Worm (Caenorhabditis elegans) whole organism, late embryonic: ENCODE measurements around the gene srx-105.

Source experiments
- ahr-1 ChIP-seq: sonication (generic microtip); optimal IDR thresholded peaks from 2 replicates; lab custom pipeline; 2016; ENCODE audit warnings: missing genetic modification characterization, missing compliant biosample characterization
- ceh-30 ChIP-seq: fragments of 150-350 bp; optimal IDR thresholded peaks from 2 replicates; lab custom pipeline; 2014; ENCODE audit warnings: missing biosample characterization, missing genetic modification characterization
- ceh-34 ChIP-seq: sonication (generic microtip); optimal IDR thresholded peaks from 2 replicates; lab custom pipeline; 2016; ENCODE audit warnings: mild to moderate bottlenecking, missing genetic modification characterization, missing compliant biosample characterization
- ceh-6 ChIP-seq: fragments of 200-800 bp; sonication (Bioruptor generic); optimal IDR thresholded peaks from 2 replicates; lab custom pipeline; 2018; ENCODE audit warnings: mild to moderate bottlenecking, missing genetic modification characterization, missing compliant biosample characterization
- ceh-9 ChIP-seq: sonication (generic microtip); optimal IDR thresholded peaks from 2 replicates; lab custom pipeline; 2016; ENCODE audit warnings: mild to moderate bottlenecking, missing genetic modification characterization, inconsistent platforms, missing compliant biosample characterization
- che-1 ChIP-seq: sonication (generic microtip); optimal IDR thresholded peaks from 2 replicates; lab custom pipeline; 2016; ENCODE audit warnings: mild to moderate bottlenecking, missing genetic modification characterization, missing compliant biosample characterization
- dve-1 ChIP-seq: sonication (generic microtip); optimal IDR thresholded peaks from 2 replicates; lab custom pipeline; 2017; ENCODE audit warnings: antibody characterized with exemption, mild to moderate bottlenecking, missing genetic modification characterization, missing compliant biosample characterization
- elt-2 ChIP-seq: sonication (generic microtip); optimal IDR thresholded peaks from 2 replicates; lab custom pipeline; 2016; ENCODE audit warnings: missing genetic modification reagents, missing genetic modification characterization, missing compliant biosample characterization
- ets-4 ChIP-seq: sonication (generic microtip); optimal IDR thresholded peaks from 2 replicates; lab custom pipeline; 2016; ENCODE audit warnings: missing genetic modification characterization, missing compliant biosample characterization
- hlh-13 ChIP-seq: fragments of 200-800 bp; sonication (Bioruptor generic); optimal IDR thresholded peaks from 2 replicates; lab custom pipeline; 2018; ENCODE audit warnings: mild to moderate bottlenecking, missing genetic modification characterization, missing compliant biosample characterization
- hlh-15 ChIP-seq: sonication (generic microtip); optimal IDR thresholded peaks from 2 replicates; lab custom pipeline; 2016; ENCODE audit warnings: missing genetic modification characterization, missing compliant biosample characterization
- hlh-6 ChIP-seq: sonication (generic microtip); optimal IDR thresholded peaks from 2 replicates; lab custom pipeline; 2016; ENCODE audit warnings: missing genotype, missing genetic modification characterization, missing compliant biosample characterization
- hlh-8 ChIP-seq: sonication (generic microtip); optimal IDR thresholded peaks from 2 replicates; lab custom pipeline; 2016; ENCODE audit warnings: missing genotype, missing genetic modification characterization, missing compliant biosample characterization
- lin-11 ChIP-seq: fragments of 200-800 bp; sonication (Bioruptor generic); optimal IDR thresholded peaks from 2 replicates; lab custom pipeline; 2018; ENCODE audit warnings: mild to moderate bottlenecking, missing genetic modification characterization, missing compliant biosample characterization
- nfya-1 ChIP-seq: sonication (generic microtip); optimal IDR thresholded peaks from 2 replicates; lab custom pipeline; 2017; ENCODE audit warnings: missing genetic modification characterization, mild to moderate bottlenecking, missing compliant biosample characterization, antibody characterized with exemption, moderate library complexity
- nhr-11 ChIP-seq: fragments of 150-350 bp; optimal IDR thresholded peaks from 2 replicates; lab custom pipeline; 2014; ENCODE audit warnings: missing biosample characterization, missing genetic modification characterization
- npax-4 ChIP-seq: sonication (generic microtip); optimal IDR thresholded peaks from 2 replicates; lab custom pipeline; 2016; ENCODE audit warnings: missing genetic modification characterization, missing compliant biosample characterization
- pag-3 ChIP-seq: sonication (generic microtip); optimal IDR thresholded peaks from 2 replicates; lab custom pipeline; 2016; ENCODE audit warnings: missing compliant biosample characterization, missing genetic modification characterization, borderline replicate concordance
- pha-2 ChIP-seq: sonication (generic microtip); optimal IDR thresholded peaks from 2 replicates; lab custom pipeline; 2017; ENCODE audit warnings: mild to moderate bottlenecking, missing genetic modification characterization, missing compliant biosample characterization
- rnt-1 ChIP-seq: sonication (generic microtip); optimal IDR thresholded peaks from 2 replicates; lab custom pipeline; 2016; ENCODE audit warnings: missing genetic modification characterization, missing compliant biosample characterization
- sdc-2 ChIP-seq: sonication (generic microtip); optimal IDR thresholded peaks from 2 replicates; lab custom pipeline; 2016; ENCODE audit warnings: missing genotype, missing genetic modification characterization, missing compliant biosample characterization
- syd-9 ChIP-seq: sonication (generic microtip); optimal IDR thresholded peaks from 2 replicates; lab custom pipeline; 2016; ENCODE audit warnings: mild to moderate bottlenecking, missing genetic modification characterization, moderate library complexity, missing compliant biosample characterization
- tbx-2 ChIP-seq: sonication (generic microtip); optimal IDR thresholded peaks from 2 replicates; lab custom pipeline; 2016; ENCODE audit warnings: missing genetic modification characterization, missing compliant biosample characterization
- unc-3 ChIP-seq, 2 experiments: fragments of 200-800 bp in 1 of 2; sonication (Bioruptor generic) in 1 of 2; sonication (generic microtip) in 1 of 2; conservative IDR thresholded peaks in 1 of 2; optimal IDR thresholded peaks in 1 of 2; 2 replicates each; pipeline versions ENCODE4 v1.3.6 to Lab custom; 2016 to 2022; ENCODE audit warnings: missing compliant biosample characterization in 2 of 2, missing genetic modification characterization in 2 of 2, missing genetic modification reagents in 1 of 2
- unc-55 ChIP-seq: sonication (generic microtip); optimal IDR thresholded peaks from 2 replicates; lab custom pipeline; 2017; ENCODE audit warnings: missing biosample characterization, missing genetic modification reagents, missing genetic modification characterization
- zip-5 ChIP-seq: sonication (generic microtip); optimal IDR thresholded peaks from 2 replicates; lab custom pipeline; 2016; ENCODE audit warnings: missing genetic modification characterization, missing compliant biosample characterization
- ztf-16 ChIP-seq: sonication (generic microtip); optimal IDR thresholded peaks from 2 replicates; lab custom pipeline; 2017; ENCODE audit warnings: missing genetic modification characterization, missing compliant biosample characterization

The srx-105 gene

ce11 chrII:3669315-3669714, 31.9 kb downstream of the srx-105 start, which contains the start of gene srx-97:
TSS of gene srx-97 (minus strand) at chrII:3669415.
- no peak for TF ChIP-seq ceh-34
- TF ChIP-seq hlh-6 (tag; lab: Kevin White, UChicago), result no peak
- no peak for TF ChIP-seq pag-3 (tag; lab: Kevin White, UChicago)

- no peak for TF ChIP-seq hlh-8 (tag; lab: Kevin White, UChicago)
- TF ChIP-seq nfya-1 (tag; lab: Kevin White, UChicago), result peak; percentile 64
These were observed 36.0 kb downstream of the srx-105 start for ce11 chrII:3665181-3665580.

ce11 chrII:3664470-3664869, 36.7 kb downstream of the srx-105 start, which contains the start of gene F19B10.3:
TSS of gene F19B10.3 (plus strand) at chrII:3664770.
- TF ChIP-seq unc-55 (GFP tag; lab: Kevin White, UChicago) (no peak), che-1 (tag; lab: Kevin White, UChicago) (no peak), hlh-13 (GFP tag; lab: Kevin White, UChicago) (no peak)

- no peak for TF ChIP-seq tbx-2 (tag; lab: Kevin White, UChicago)
These were observed 37.4 kb downstream of the srx-105 start, which contains the start of gene F19B10.6 for ce11 chrII:3663796-3664195. TSS of gene F19B10.6 (minus strand) at chrII:3663896.

ce11 chrII:3661932-3662331, 39.3 kb downstream of the srx-105 start, which contains the start of gene F19B10.13:
TSS of gene F19B10.13 (plus strand) at chrII:3662274.
- no peak for TF ChIP-seq ceh-30 (tag; lab: Kevin White, UChicago)
- TF ChIP-seq unc-3 (GFP tag; conservative IDR thresholded peaks at IDR 0.05; lab: Robert Waterston, UW), result no peak
- no peak for TF ChIP-seq unc-3 (tag; optimal IDR thresholded peaks at IDR 0.05; lab: Kevin White, UChicago)
- TF ChIP-seq elt-2 (tag; lab: Kevin White, UChicago), result peak; percentile 12
- no peak for TF ChIP-seq lin-11 (tag; lab: Kevin White, UChicago)

ce11 chrII:3659776-3660175, 41.4 kb downstream of the srx-105 start, which contains the start of gene F19B10.4:
TSS of gene F19B10.4 (plus strand) at chrII:3660076.
- TF ChIP-seq npax-4 (tag; lab: Kevin White, UChicago) (no peak), hlh-15 (tag; lab: Kevin White, UChicago) (no peak), pha-2 (tag; lab: Kevin White, UChicago) (no peak), ets-4 (tag; lab: Kevin White, UChicago) (no peak), ahr-1 (tag; lab: Kevin White, UChicago) (no peak)

ce11 chrII:3655378-3655777, 45.8 kb downstream of the srx-105 start, which contains the start of gene F19B10.5:
TSS of gene F19B10.5 (plus strand) at chrII:3655678.
- no peak for TF ChIP-seq rnt-1 (tag; lab: Kevin White, UChicago)
- TF ChIP-seq zip-5, result no peak
- no peak for TF ChIP-seq ceh-9
- no peak for TF ChIP-seq sdc-2 (tag; lab: Kevin White, UChicago)
- no peak for TF ChIP-seq syd-9 (tag; lab: Kevin White, UChicago)
- no peak for TF ChIP-seq ztf-16 (tag; lab: Kevin White, UChicago)
- TF ChIP-seq unc-55 (GFP tag; lab: Kevin White, UChicago), result no peak
- no peak for TF ChIP-seq ceh-6
- no peak for TF ChIP-seq dve-1 (tag; lab: Kevin White, UChicago)
- no peak for TF ChIP-seq nhr-11 (tag; lab: Kevin White, UChicago)
